Worm (Caenorhabditis elegans): ENCODE data around the gene F31F7.2.

F31F7.2 gene

DNA sequence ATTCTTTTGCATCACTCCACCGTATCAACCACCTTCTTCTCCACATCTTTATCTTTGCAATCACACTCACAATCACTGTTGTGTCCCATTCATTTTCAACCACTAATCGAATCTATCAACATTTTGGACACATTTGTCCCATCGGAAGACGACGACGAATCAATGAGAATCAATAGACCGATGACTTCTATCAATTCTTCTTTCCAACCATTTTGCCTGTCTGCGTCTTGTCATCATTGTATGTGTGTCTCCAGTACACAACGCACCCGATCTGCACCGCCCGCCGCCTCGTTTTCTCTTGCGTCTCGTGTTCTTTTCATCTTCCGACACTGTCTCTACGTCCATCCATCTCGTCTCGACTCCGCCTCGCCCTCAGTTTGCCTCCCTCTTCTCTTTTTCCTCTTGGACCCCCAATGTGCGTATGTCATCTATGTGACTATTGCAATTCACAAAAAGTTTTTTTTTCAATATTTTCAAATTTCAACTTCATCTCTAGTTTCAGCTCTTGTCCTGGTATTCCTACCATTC is 24.1 kb upstream of the F31F7.2 start, which contains the start of gene dmd-7 (continued):
- TF ChIP-seq aha-1 (tag): peak; percentile 99
- peak; percentile 59 for TF ChIP-seq spr-1 (tag; optimal IDR thresholded peaks at IDR 0.05)
- no peak for TF ChIP-seq ZK337.2 (GFP tag; IDR thresholded peaks at IDR 0.05)
- TF ChIP-seq lin-29 (GFP tag; IDR thresholded peaks at IDR 0.05): 0 out of 2 replicates have a peak, but pooled peaks have one; percentile 14
- TF ChIP-seq attf-4 (tag; optimal IDR thresholded peaks at IDR 0.05): no peak
- no peak for TF ChIP-seq unc-130 (GFP tag; optimal IDR thresholded peaks at IDR 0.05)
- no peak for TF ChIP-seq zip-11 (GFP tag; IDR thresholded peaks at IDR 0.05)
- no peak for TF ChIP-seq sdz-12 (GFP tag; optimal IDR thresholded peaks at IDR 0.05)
- peak; percentile 94 for TF ChIP-seq nhr-25 (tag; optimal IDR thresholded peaks at IDR 0.05; ENCODE audit: borderline replicate concordance, insufficient read depth)
- TF ChIP-seq ama-1 (optimal IDR thresholded peaks at IDR 0.05): no peak
- no peak for TF ChIP-seq Y48G9A.11 (GFP tag; IDR thresholded peaks at IDR 0.05)
- TF ChIP-seq dmd-8 (GFP tag; IDR thresholded peaks at IDR 0.05): no peak
- TF ChIP-seq ctbp-1 (GFP tag; IDR thresholded peaks at IDR 0.05): 0 out of 2 replicates have a peak, but pooled peaks have one; percentile 60
- peak; percentile 69; the same call in 1 of the 2 replicates for TF ChIP-seq mxl-2 (GFP tag; conservative IDR thresholded peaks at IDR 0.05)
- no peak for TF ChIP-seq ces-1 (GFP tag; optimal IDR thresholded peaks at IDR 0.05)
- TF ChIP-seq dpl-1 (GFP tag; optimal IDR thresholded peaks at IDR 0.05): peak; percentile 25
- TF ChIP-seq ztf-11 (tag; optimal IDR thresholded peaks at IDR 0.05): no peak

DNA sequence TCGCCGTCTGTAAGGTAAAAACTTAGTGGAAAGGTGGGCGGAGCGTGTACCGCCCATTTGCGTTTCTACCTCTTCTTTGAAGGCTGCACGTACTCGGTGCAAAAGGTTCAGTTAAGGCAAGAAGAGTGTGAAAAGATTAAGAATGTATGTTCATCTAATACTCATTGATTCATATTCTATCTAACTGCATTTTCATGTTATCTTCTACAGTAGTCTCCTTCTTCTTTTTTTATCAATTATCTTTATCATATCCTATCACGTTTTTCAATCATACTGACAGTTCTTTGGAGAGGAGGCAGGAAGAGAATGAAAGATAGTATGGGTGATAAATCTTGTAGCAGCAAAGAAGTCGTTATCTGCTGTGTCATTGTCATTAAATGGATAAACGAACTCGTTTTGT is 23.3 kb upstream of the F31F7.2 start:
- TF ChIP-seq mes-2 (tag; optimal IDR thresholded peaks at IDR 0.05; ENCODE audit: poor library complexity, severe bottlenecking) (peak; percentile 39), mdl-1 (tag; optimal IDR thresholded peaks at IDR 0.05) (peak; percentile 31 to 86), nhr-25 (tag; optimal IDR thresholded peaks at IDR 0.05; ENCODE audit: borderline replicate concordance, insufficient read depth) (peak; percentile 65), ceh-82 (tag; optimal IDR thresholded peaks at IDR 0.05) (no peak), hif-1 (tag; optimal IDR thresholded peaks at IDR 0.05) (peak; percentile 86 to 97), rbr-2 (tag; optimal IDR thresholded peaks at IDR 0.05) (no peak), saeg-2 (GFP tag; IDR thresholded peaks at IDR 0.05) (0 out of 2 replicates have a peak, but pooled peaks have one; percentile 15), dmd-6 (GFP tag; IDR thresholded peaks at IDR 0.05) (peak; percentile 97), T20F7.1 (GFP tag; optimal IDR thresholded peaks at IDR 0.05) (no peak), php-3 (GFP tag; IDR thresholded peaks at IDR 0.05) (peak; percentile 63; the same call in 1 of the 2 replicates), hlh-11 (tag; optimal IDR thresholded peaks at IDR 0.05) (peak; percentile 88), hlh-30 (tag; optimal IDR thresholded peaks at IDR 0.05; ENCODE audit: insufficient read depth) (peak; percentile 67), ceh-20 (GFP tag; IDR thresholded peaks at IDR 0.05) (peak; percentile 71), daf-12 (tag; optimal IDR thresholded peaks at IDR 0.05) (no peak), spr-1 (tag; optimal IDR thresholded peaks at IDR 0.05) (peak; percentile 20), lsy-2 (tag; optimal IDR thresholded peaks at IDR 0.05) (peak in 1 of 2 experiments; percentile 75), aly-2 (tag; optimal IDR thresholded peaks at IDR 0.05) (no peak), mxl-3 (GFP tag; optimal IDR thresholded peaks at IDR 0.05) (peak; percentile 78), mep-1 (tag; optimal IDR thresholded peaks at IDR 0.05) (peak; percentile 33), aha-1 (tag) (peak; percentile 100), gei-8 (GFP tag; optimal IDR thresholded peaks at IDR 0.05) (peak; percentile 76), daf-16 (GFP tag; optimal IDR thresholded peaks at IDR 0.05) (no peak), daf-16 (tag; optimal IDR thresholded peaks at IDR 0.05) (peak; percentile 7), dve-1 (tag; optimal IDR thresholded peaks at IDR 0.05; ENCODE audit: insufficient read depth) (peak; percentile 91), egl-43 (GFP tag; IDR thresholded peaks at IDR 0.05) (no peak), cey-2 (tag; optimal IDR thresholded peaks at IDR 0.05; ENCODE audit: borderline replicate concordance, insufficient read depth) (peak; percentile 91), nhr-102 (tag; optimal IDR thresholded peaks at IDR 0.05) (peak; percentile 4), tra-1 (GFP tag; IDR thresholded peaks at IDR 0.05) (peak; percentile 41; the same call in 1 of the 2 replicates), nhr-28 (tag; optimal IDR thresholded peaks at IDR 0.05) (peak; percentile 86), unc-62 (GFP tag; optimal IDR thresholded peaks at IDR 0.05 in 1 of 2) (peak in 1 of 2 experiments; percentile 98), unc-62 (tag; optimal IDR thresholded peaks at IDR 0.05) (no peak), zip-11 (GFP tag; IDR thresholded peaks at IDR 0.05) (no peak), F37D6.2 (tag; optimal IDR thresholded peaks at IDR 0.05) (no peak), nhr-10 (tag; optimal IDR thresholded peaks at IDR 0.05) (peak; percentile 29), nhr-48 (tag; optimal IDR thresholded peaks at IDR 0.05) (peak; percentile 99)
